Fruit fly (Drosophila melanogaster) whole organism, embryonic: ENCODE results near the gene CG34149.

Experiments used
- Abd-B ChIP-seq: fragments of 200-800 bp; sonication (Bioruptor generic); optimal IDR thresholded peaks from 2 replicates; lab custom pipeline; 2018; ENCODE audit warnings: missing biosample characterization, mild to moderate bottlenecking, missing genetic modification characterization, moderate library complexity
- B-H1 ChIP-seq: fragments of 200-800 bp; sonication (Bioruptor generic); IDR thresholded peaks from 3 replicates; pipeline ENCODE4 v1.3.6; 2022; ENCODE audit warnings: missing biosample characterization, missing genetic modification characterization
- CG10543 ChIP-seq: fragments of 200-800 bp; sonication (Bioruptor generic); optimal IDR thresholded peaks from 3 replicates; lab custom pipeline; 2017; ENCODE audit warnings: missing biosample characterization, mild to moderate bottlenecking, missing genetic modification characterization, moderate library complexity
- CG10959 ChIP-seq: fragments of 200-800 bp; sonication (Bioruptor generic); IDR thresholded peaks from 2 replicates; pipeline ENCODE4 v1.3.6; 2022; ENCODE audit warnings: missing biosample characterization, missing genetic modification characterization
- CG11696 ChIP-seq: fragments of 200-800 bp; sonication (Bioruptor generic); IDR thresholded peaks from 2 replicates; pipeline ENCODE4 v1.3.6; 2022; ENCODE audit warnings: missing biosample characterization, missing genetic modification characterization
- CG12391 ChIP-seq: fragments of 200-800 bp; sonication (Bioruptor generic); optimal IDR thresholded peaks from 3 replicates; lab custom pipeline; 2018; ENCODE audit warnings: missing biosample characterization, mild to moderate bottlenecking, missing genetic modification characterization, moderate library complexity
- CG13624 ChIP-seq: fragments of 200-800 bp; sonication (Bioruptor generic); optimal IDR thresholded peaks from 2 replicates; lab custom pipeline; 2016; ENCODE audit warnings: missing biosample characterization, missing genetic modification characterization
- CG13775 ChIP-seq: fragments of 200-800 bp; sonication (Bioruptor generic); optimal IDR thresholded peaks from 3 replicates; lab custom pipeline; 2017; ENCODE audit warnings: missing biosample characterization, mild to moderate bottlenecking, missing genetic modification characterization
- CG14050 ChIP-seq: fragments of 200-800 bp; sonication (Bioruptor generic); IDR thresholded peaks from 3 replicates; pipeline ENCODE4 v1.3.6; 2022; ENCODE audit warnings: missing biosample characterization, missing genetic modification characterization
- CG2875 ChIP-seq: fragments of 200-800 bp; sonication (Bioruptor generic); optimal IDR thresholded peaks from 2 replicates; lab custom pipeline; 2017; ENCODE audit warnings: missing biosample characterization, mild to moderate bottlenecking, missing genetic modification characterization, missing genetic modification reagents
- CG30020 ChIP-seq: fragments of 200-800 bp; optimal IDR thresholded peaks from 2 replicates; lab custom pipeline; 2019; ENCODE audit warnings: missing biosample characterization, mild to moderate bottlenecking, missing genetic modification characterization, moderate library complexity
- CG32772 ChIP-seq: fragments of 200-800 bp; sonication (Bioruptor generic); IDR thresholded peaks from 2 replicates; pipeline ENCODE4 v1.3.6; 2022; ENCODE audit warnings: missing biosample characterization, missing genetic modification characterization
- CG3995 ChIP-seq: fragments of 200-800 bp; sonication (Bioruptor generic); optimal IDR thresholded peaks from 3 replicates; lab custom pipeline; 2016; ENCODE audit warnings: missing biosample characterization, missing genetic modification characterization
- CG4328 ChIP-seq: fragments of 200-800 bp; sonication (Bioruptor generic); optimal IDR thresholded peaks from 3 replicates; lab custom pipeline; 2017; ENCODE audit warnings: missing biosample characterization, missing genetic modification reagents, missing genetic modification characterization
- CG5953 ChIP-seq: fragments of 200-800 bp; sonication (Bioruptor generic); IDR thresholded peaks from 2 replicates; pipeline ENCODE4 v1.3.6; 2022; ENCODE audit warnings: missing biosample characterization, missing genetic modification characterization
- CG7271 ChIP-seq: fragments of 200-800 bp; sonication (Bioruptor generic); optimal IDR thresholded peaks from 2 replicates; lab custom pipeline; 2018; ENCODE audit warnings: missing biosample characterization, mild to moderate bottlenecking, missing genetic modification characterization, moderate library complexity
- CG8944 ChIP-seq: fragments of 200-800 bp; sonication (Bioruptor generic); optimal IDR thresholded peaks from 3 replicates; lab custom pipeline; 2016; ENCODE audit warnings: missing biosample characterization, missing genetic modification characterization
- CG9727 ChIP-seq: fragments of 200-800 bp; sonication (Bioruptor generic); optimal IDR thresholded peaks from 3 replicates; lab custom pipeline; 2017; ENCODE audit warnings: missing biosample characterization, mild to moderate bottlenecking, missing genetic modification characterization
- Chrac-16 ChIP-seq: fragments of 200-800 bp; sonication (Bioruptor generic); optimal IDR thresholded peaks from 3 replicates; lab custom pipeline; 2016; ENCODE audit warnings: missing biosample characterization, missing genetic modification characterization
- Dbx ChIP-seq: fragments of 200-800 bp; sonication (Bioruptor generic); IDR thresholded peaks from 3 replicates; pipeline ENCODE4 v1.3.6; 2022; ENCODE audit warnings: missing biosample characterization, missing genetic modification characterization
- Deaf1 ChIP-seq: fragments of 200-800 bp; optimal IDR thresholded peaks from 3 replicates; lab custom pipeline; 2019; ENCODE audit warnings: missing biosample characterization, mild to moderate bottlenecking, missing genetic modification characterization, moderate library complexity
- Ets97D ChIP-seq: fragments of 200-800 bp; sonication (Bioruptor generic); optimal IDR thresholded peaks from 3 replicates; lab custom pipeline; 2016; ENCODE audit warnings: missing biosample characterization, missing genetic modification characterization
- GATAe ChIP-seq: fragments of 200-800 bp; sonication (Bioruptor generic); conservative IDR thresholded peaks from 2 replicates; pipeline ENCODE4 v1.3.6; 2022; ENCODE audit warnings: missing biosample characterization, missing genetic modification characterization
- H2.0 ChIP-seq: fragments of 200-800 bp; sonication (Bioruptor generic); IDR thresholded peaks from 2 replicates; pipeline ENCODE4 v1.3.6; 2022; ENCODE audit warnings: missing biosample characterization, missing genetic modification characterization
- HLH54F ChIP-seq: fragments of 200-800 bp; sonication (Bioruptor generic); optimal IDR thresholded peaks from 3 replicates; lab custom pipeline; 2016; ENCODE audit warnings: missing biosample characterization, missing genetic modification characterization
- HmgZ ChIP-seq: fragments of 200-800 bp; sonication (Bioruptor generic); optimal IDR thresholded peaks from 2 replicates; lab custom pipeline; 2018; ENCODE audit warnings: missing biosample characterization, mild to moderate bottlenecking, missing genetic modification characterization
- Hr3 ChIP-seq: fragments of 200-800 bp; sonication (Bioruptor generic); optimal IDR thresholded peaks from 3 replicates; lab custom pipeline; 2016; ENCODE audit warnings: missing biosample characterization, missing genetic modification characterization
- NK7.1 ChIP-seq: fragments of 200-800 bp; sonication (Bioruptor generic); optimal IDR thresholded peaks from 3 replicates; lab custom pipeline; 2016; ENCODE audit warnings: missing biosample characterization, missing genetic modification characterization
- Scr ChIP-seq: fragments of 200-800 bp; sonication (Bioruptor generic); IDR thresholded peaks from 2 replicates; pipeline ENCODE4 v1.3.6; 2022; ENCODE audit warnings: missing biosample characterization, missing genetic modification characterization; ENCODE audit not compliant: partially characterized antibody
- Six4 ChIP-seq: fragments of 200-800 bp; sonication (Bioruptor generic); optimal IDR thresholded peaks from 2 replicates; lab custom pipeline; 2016; ENCODE audit warnings: missing biosample characterization, missing genetic modification characterization
- Sox102F ChIP-seq: fragments of 200-800 bp; sonication (Bioruptor generic); optimal IDR thresholded peaks from 2 replicates; lab custom pipeline; 2018; ENCODE audit warnings: missing biosample characterization, mild to moderate bottlenecking, missing genetic modification characterization, moderate library complexity
- TFAM ChIP-seq: fragments of 200-800 bp; sonication (Bioruptor generic); optimal IDR thresholded peaks from 2 replicates; lab custom pipeline; 2017; ENCODE audit warnings: missing biosample characterization, missing genetic modification characterization, inconsistent platforms
- ac ChIP-seq: fragments of 200-800 bp; sonication (Bioruptor generic); optimal IDR thresholded peaks from 3 replicates; lab custom pipeline; 2017; ENCODE audit warnings: missing biosample characterization, mild to moderate bottlenecking, missing genetic modification characterization
- dysf ChIP-seq: fragments of 200-800 bp; sonication (Bioruptor generic); IDR thresholded peaks from 3 replicates; pipeline ENCODE4 v1.3.6; 2022; ENCODE audit warnings: missing biosample characterization, missing genetic modification characterization
- eve ChIP-seq, 2 experiments: fragments of >200 bp; optimal IDR thresholded peaks; 2 replicates each; lab custom pipeline; 2017; ENCODE audit warnings: missing biosample characterization in 2 of 2, missing genetic modification characterization in 2 of 2
- fru ChIP-seq: fragments of >200 bp; optimal IDR thresholded peaks from 2 replicates; lab custom pipeline; 2017
- ham ChIP-seq: fragments of 200-800 bp; sonication (Bioruptor generic); IDR thresholded peaks from 2 replicates; pipeline ENCODE4 v1.3.6; 2022; ENCODE audit warnings: missing biosample characterization, missing genetic modification characterization
- hbn ChIP-seq: fragments of 200-800 bp; sonication (Bioruptor generic); IDR thresholded peaks from 2 replicates; pipeline ENCODE4 v1.3.6; 2022; ENCODE audit warnings: missing biosample characterization, missing genetic modification characterization; ENCODE audit not compliant: partially characterized antibody
- jigr1 ChIP-seq: fragments of 200-800 bp; sonication (Bioruptor generic); IDR thresholded peaks from 3 replicates; pipeline ENCODE4 v1.3.6; 2022; ENCODE audit warnings: missing biosample characterization, missing genetic modification characterization
- kay ChIP-seq: fragments of 200-800 bp; sonication (Bioruptor generic); optimal IDR thresholded peaks from 2 replicates; lab custom pipeline; 2016; ENCODE audit warnings: missing biosample characterization, missing genetic modification characterization
- mam ChIP-seq: fragments of 200-800 bp; sonication (Bioruptor generic); optimal IDR thresholded peaks from 3 replicates; lab custom pipeline; 2016; ENCODE audit warnings: missing biosample characterization, missing genetic modification characterization
- nmo ChIP-seq: fragments of 200-800 bp; sonication (Bioruptor generic); optimal IDR thresholded peaks from 2 replicates; lab custom pipeline; 2018; ENCODE audit warnings: missing biosample characterization, mild to moderate bottlenecking, missing genetic modification characterization, moderate library complexity
- onecut ChIP-seq: fragments of 200-800 bp; sonication (Bioruptor generic); IDR thresholded peaks from 2 replicates; pipeline ENCODE4 v1.3.6; 2022; ENCODE audit warnings: missing biosample characterization, missing genetic modification characterization
- peb ChIP-seq: fragments of 200-800 bp; sonication (Bioruptor generic); IDR thresholded peaks from 2 replicates; pipeline ENCODE4 v1.3.6; 2022; ENCODE audit warnings: missing biosample characterization, missing genetic modification characterization
- pnt ChIP-seq: fragments of 200-800 bp; sonication (Bioruptor generic); optimal IDR thresholded peaks from 3 replicates; lab custom pipeline; 2016; ENCODE audit warnings: missing biosample characterization, missing genetic modification characterization
- repo ChIP-seq: fragments of 200-800 bp; sonication (Bioruptor generic); optimal IDR thresholded peaks from 2 replicates; lab custom pipeline; 2016; ENCODE audit warnings: missing biosample characterization, missing genetic modification characterization
- sc ChIP-seq, 3 experiments: fragments of >200 bp in 2 of 3; fragments of 200-800 bp in 1 of 3; sonication (Bioruptor generic) in 1 of 3; optimal IDR thresholded peaks; 2 replicates in 2 of 3; 3 replicates in 1 of 3; lab custom pipeline; 2017; ENCODE audit warnings: mild to moderate bottlenecking in 1 of 3, missing biosample characterization in 1 of 3, missing genetic modification characterization in 1 of 3, missing genetic modification reagents in 1 of 3
- sens ChIP-seq: fragments of 200-800 bp; sonication (Bioruptor generic); peaks from one replicate; lab custom pipeline; 2016; ENCODE audit warnings: missing biosample characterization, missing genetic modification characterization
- slp2 ChIP-seq: fragments of 200-800 bp; sonication (Bioruptor generic); optimal IDR thresholded peaks from 2 replicates; lab custom pipeline; 2016; ENCODE audit warnings: missing biosample characterization, missing genetic modification characterization
- tgo ChIP-seq: fragments of 200-800 bp; sonication (Bioruptor generic); IDR thresholded peaks from 3 replicates; pipeline ENCODE4 v1.3.6; 2022; ENCODE audit warnings: missing biosample characterization, missing genetic modification characterization
- tup ChIP-seq: fragments of 200-800 bp; sonication (Bioruptor generic); optimal IDR thresholded peaks from 2 replicates; lab custom pipeline; 2016; ENCODE audit warnings: missing biosample characterization, mild to moderate bottlenecking, missing genetic modification characterization, moderate library complexity
- zfh1 ChIP-seq: fragments of 200-800 bp; sonication (Bioruptor generic); IDR thresholded peaks from 3 replicates; pipeline ENCODE4 v1.3.6; 2022; ENCODE audit warnings: missing biosample characterization, missing genetic modification characterization

CG34149 gene

DNA sequence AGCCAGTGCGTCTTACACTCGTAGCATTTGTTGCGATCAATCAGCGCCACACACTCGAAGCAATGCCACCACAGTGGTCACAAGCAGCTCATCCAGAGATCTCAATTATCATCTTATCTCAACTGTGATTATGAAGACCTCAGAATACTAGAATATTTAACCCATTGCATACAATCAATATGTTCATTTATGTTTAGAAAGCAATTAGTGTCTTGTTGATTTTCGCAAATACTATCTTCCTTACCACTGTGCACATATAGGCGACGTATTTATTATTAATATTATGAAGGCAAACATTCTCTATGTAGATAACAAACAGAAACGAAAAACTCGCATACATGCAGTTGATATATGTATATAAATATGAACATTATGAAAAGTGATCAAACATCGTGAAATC lies 21.1 kb upstream of the CG34149 start (continued):
- TF ChIP-seq HLH54F (GFP tag; lab: Kevin White, UChicago) (peak; percentile 9), Scr (GFP tag; lab: Robert Waterston, UW) (no peak), B-H1 (GFP tag; lab: Robert Waterston, UW) (peak; percentile 76), Six4 (GFP tag; lab: Kevin White, UChicago) (peak; percentile 59), CG5953 (peak; percentile 57; the same call in 1 of the 2 replicates), CG12391 (tag; lab: Kevin White, UChicago) (peak; percentile 73), nmo (GFP tag; lab: Kevin White, UChicago) (peak; percentile 55), CG8944 (GFP tag; lab: Kevin White, UChicago) (peak; percentile 53), kay (no peak), sc (optimal IDR thresholded peaks at IDR 0.05; lab: Kevin White, UChicago) (no peak), sc (GFP tag; optimal IDR thresholded peaks at IDR 0.05; lab: Kevin White, UChicago) (peak; percentile 89), pnt (GFP tag; lab: Kevin White, UChicago) (peak; percentile 36), tgo (GFP tag; lab: Robert Waterston, UW) (peak; percentile 75), mam (no peak), dysf (peak; percentile 82), NK7.1 (GFP tag; lab: Kevin White, UChicago) (no peak), HmgZ (peak; percentile 33), fru (lab: Kevin White, UChicago) (no peak), repo (GFP tag; lab: Kevin White, UChicago) (no peak), ham (GFP tag; lab: Robert Waterston, UW) (no peak), CG11696 (GFP tag; lab: Robert Waterston, UW) (peak; percentile 66; the same call in 1 of the 2 replicates), Deaf1 (tag; lab: Kevin White, UChicago) (peak; percentile 17), CG10959 (GFP tag; lab: Robert Waterston, UW) (peak; percentile 66), CG13624 (peak; percentile 27), slp2 (no peak), TFAM (GFP tag; lab: Kevin White, UChicago) (peak; percentile 17), CG10543 (GFP tag; lab: Kevin White, UChicago) (no peak), peb (GFP tag; lab: Robert Waterston, UW) (peak; percentile 44; the same call in 1 of the 2 replicates), Sox102F (peak; percentile 76), jigr1 (GFP tag; lab: Robert Waterston, UW) (no peak), Hr3 (GFP tag; lab: Kevin White, UChicago) (peak; percentile 55), sens (GFP tag; lab: Kevin White, UChicago) (peak; percentile 94), H2.0 (peak; percentile 40; the same call in 1 of the 2 replicates), tup (GFP tag; lab: Kevin White, UChicago) (peak; percentile 67), eve (GFP tag; optimal IDR thresholded peaks at IDR 0.05; lab: Kevin White, UChicago) (no peak), CG4328 (GFP tag; lab: Kevin White, UChicago) (peak; percentile 58), CG14050 (GFP tag; lab: Robert Waterston, UW) (peak; percentile 52; the same call in 1 of the 3 replicates), CG2875 (GFP tag; lab: Kevin White, UChicago) (peak; percentile 82), GATAe (GFP tag; lab: Robert Waterston, UW) (0 out of 2 replicates have a peak, but pooled peaks have one; percentile 14), CG3995 (GFP tag; lab: Kevin White, UChicago) (no peak), onecut (GFP tag; lab: Robert Waterston, UW) (peak; percentile 38), CG30020 (no peak), zfh1 (GFP tag; lab: Robert Waterston, UW) (peak; percentile 80), ac (peak; percentile 57), CG13775 (peak; percentile 44), Chrac-16 (GFP tag; lab: Kevin White, UChicago) (peak; percentile 32), Dbx (GFP tag; lab: Robert Waterston, UW) (0 out of 3 replicates have a peak, but pooled peaks have one; percentile 25), Abd-B (no peak), CG32772 (GFP tag; lab: Robert Waterston, UW) (no peak), hbn (no peak), Ets97D (GFP tag; lab: Kevin White, UChicago) (no peak), CG9727 (GFP tag; lab: Kevin White, UChicago) (peak; percentile 81), CG7271 (tag; lab: Kevin White, UChicago) (peak; percentile 82)
